Fruit fly (Drosophila melanogaster) whole organism, embryonic: ENCODE results near the gene tub.

Experiments used
- CG10274 ChIP-seq: fragments of 200-800 bp; sonication (Bioruptor generic); optimal IDR thresholded peaks from 3 replicates; lab custom pipeline; 2017; ENCODE audit warnings: missing biosample characterization, mild to moderate bottlenecking, missing genetic modification characterization
- CG11085 ChIP-seq: fragments of 200-800 bp; sonication (Bioruptor generic); IDR thresholded peaks from 2 replicates; pipeline ENCODE4 v1.3.6; 2022; ENCODE audit warnings: missing biosample characterization, missing genetic modification characterization
- CG11456 ChIP-seq: fragments of 200-800 bp; sonication (Bioruptor generic); IDR thresholded peaks from 3 replicates; pipeline ENCODE4 v1.3.6; 2022; ENCODE audit warnings: missing biosample characterization, missing genetic modification characterization
- CG12236 ChIP-seq: fragments of 200-800 bp; sonication (Bioruptor generic); optimal IDR thresholded peaks from 2 replicates; lab custom pipeline; 2016; ENCODE audit warnings: missing biosample characterization, missing genetic modification characterization
- CG12744 ChIP-seq: fragments of 200-800 bp; sonication (Bioruptor generic); optimal IDR thresholded peaks from 2 replicates; lab custom pipeline; 2016; ENCODE audit warnings: missing biosample characterization, missing genetic modification characterization
- CG13775 ChIP-seq: fragments of 200-800 bp; sonication (Bioruptor generic); optimal IDR thresholded peaks from 3 replicates; lab custom pipeline; 2017; ENCODE audit warnings: missing biosample characterization, mild to moderate bottlenecking, missing genetic modification characterization
- CG13894 ChIP-seq: fragments of 200-800 bp; sonication (Bioruptor generic); optimal IDR thresholded peaks from 3 replicates; lab custom pipeline; 2018; ENCODE audit warnings: missing biosample characterization, mild to moderate bottlenecking, missing genetic modification characterization, moderate library complexity
- CG17829 ChIP-seq: fragments of 200-800 bp; optimal IDR thresholded peaks from 2 replicates; lab custom pipeline; 2019; ENCODE audit warnings: missing biosample characterization, mild to moderate bottlenecking, missing genetic modification characterization, moderate library complexity
- CG31388 ChIP-seq: fragments of 200-800 bp; sonication (Bioruptor generic); optimal IDR thresholded peaks from 2 replicates; lab custom pipeline; 2016; ENCODE audit warnings: missing biosample characterization, missing genetic modification characterization
- CG3281 ChIP-seq: fragments of 200-800 bp; sonication (Bioruptor generic); optimal IDR thresholded peaks from 3 replicates; lab custom pipeline; 2017; ENCODE audit warnings: missing biosample characterization, mild to moderate bottlenecking, missing genetic modification characterization
- CG34422 ChIP-seq: fragments of 200-800 bp; sonication (Bioruptor generic); IDR thresholded peaks from 3 replicates; pipeline ENCODE4 v1.3.6; 2022; ENCODE audit warnings: missing biosample characterization, missing genetic modification characterization
- CG3995 ChIP-seq: fragments of 200-800 bp; sonication (Bioruptor generic); optimal IDR thresholded peaks from 3 replicates; lab custom pipeline; 2016; ENCODE audit warnings: missing biosample characterization, missing genetic modification characterization
- CG4360 ChIP-seq: fragments of 200-800 bp; sonication (Bioruptor generic); IDR thresholded peaks from 2 replicates; pipeline ENCODE4 v1.3.6; 2022; ENCODE audit warnings: missing biosample characterization, missing genetic modification characterization
- CG4707 ChIP-seq: fragments of 200-800 bp; sonication (Bioruptor generic); optimal IDR thresholded peaks from 2 replicates; lab custom pipeline; 2018; ENCODE audit warnings: missing biosample characterization, mild to moderate bottlenecking, missing genetic modification characterization, moderate library complexity
- CG6765 ChIP-seq: fragments of 200-800 bp; sonication (Bioruptor generic); optimal IDR thresholded peaks from 3 replicates; lab custom pipeline; 2017; ENCODE audit warnings: missing biosample characterization, mild to moderate bottlenecking, missing genetic modification characterization
- CG7556 ChIP-seq: fragments of 200-800 bp; sonication (Bioruptor generic); optimal IDR thresholded peaks from 2 replicates; lab custom pipeline; 2017; ENCODE audit warnings: missing biosample characterization, mild to moderate bottlenecking, missing genetic modification characterization
- CG8290 ChIP-seq, 3 experiments: fragments of 200-800 bp; sonication (Bioruptor generic); optimal IDR thresholded peaks; 2 replicates each; lab custom pipeline; 2016 to 2019; ENCODE audit warnings: missing biosample characterization in 3 of 3, missing genetic modification characterization in 3 of 3, mild to moderate bottlenecking in 2 of 3, moderate library complexity in 1 of 3
- CG8924 ChIP-seq: fragments of 200-800 bp; optimal IDR thresholded peaks from 3 replicates; lab custom pipeline; 2019; ENCODE audit warnings: missing biosample characterization, mild to moderate bottlenecking, missing genetic modification characterization, moderate library complexity
- CG8944 ChIP-seq: fragments of 200-800 bp; sonication (Bioruptor generic); optimal IDR thresholded peaks from 3 replicates; lab custom pipeline; 2016; ENCODE audit warnings: missing biosample characterization, missing genetic modification characterization
- Camta ChIP-seq: fragments of 200-800 bp; sonication (Bioruptor generic); optimal IDR thresholded peaks from 2 replicates; lab custom pipeline; 2016; ENCODE audit warnings: missing biosample characterization, missing genetic modification characterization
- Chrac-16 ChIP-seq: fragments of 200-800 bp; sonication (Bioruptor generic); optimal IDR thresholded peaks from 3 replicates; lab custom pipeline; 2016; ENCODE audit warnings: missing biosample characterization, missing genetic modification characterization
- Dp ChIP-seq: fragments of 200-800 bp; sonication (Bioruptor generic); optimal IDR thresholded peaks from 2 replicates; lab custom pipeline; 2018; ENCODE audit warnings: missing biosample characterization, mild to moderate bottlenecking, missing genetic modification characterization, moderate library complexity
- HLH54F ChIP-seq: fragments of 200-800 bp; sonication (Bioruptor generic); optimal IDR thresholded peaks from 3 replicates; lab custom pipeline; 2016; ENCODE audit warnings: missing biosample characterization, missing genetic modification characterization
- Hand ChIP-seq: fragments of 200-800 bp; sonication (Bioruptor generic); optimal IDR thresholded peaks from 2 replicates; lab custom pipeline; 2017; ENCODE audit warnings: mild to moderate bottlenecking, missing biosample characterization, missing genetic modification reagents, missing genetic modification characterization
- Lhr ChIP-seq: fragments of 200-800 bp; sonication (Bioruptor generic); optimal IDR thresholded peaks from 3 replicates; lab custom pipeline; 2017; ENCODE audit warnings: mild to moderate bottlenecking, missing biosample characterization, missing genetic modification reagents, missing genetic modification characterization
- MBD-R2 ChIP-seq: fragments of 200-800 bp; sonication (Bioruptor generic); IDR thresholded peaks from 2 replicates; pipeline ENCODE4 v1.3.6; 2022; ENCODE audit warnings: missing biosample characterization, missing genetic modification characterization
- Oaz ChIP-seq: fragments of 200-800 bp; sonication (Bioruptor generic); IDR thresholded peaks from 2 replicates; pipeline ENCODE4 v1.3.6; 2022; ENCODE audit warnings: missing biosample characterization, missing genetic modification characterization
- Optix ChIP-seq: fragments of 200-800 bp; sonication (Bioruptor generic); IDR thresholded peaks from 3 replicates; pipeline ENCODE4 v1.3.6; 2022; ENCODE audit warnings: missing biosample characterization, missing genetic modification characterization
- Sry-δ ChIP-seq: fragments of 200-800 bp; sonication (Bioruptor generic); optimal IDR thresholded peaks from 2 replicates; lab custom pipeline; 2016; ENCODE audit warnings: missing biosample characterization, missing genetic modification characterization
- Tbp ChIP-seq: fragments of >200 bp; optimal IDR thresholded peaks from 2 replicates; lab custom pipeline; 2018; ENCODE audit warnings: missing biosample characterization, missing genetic modification characterization
- ara ChIP-seq: fragments of 200-800 bp; sonication (Bioruptor generic); IDR thresholded peaks from 2 replicates; pipeline ENCODE4 v1.3.6; 2022; ENCODE audit warnings: missing biosample characterization, missing genetic modification characterization
- ato ChIP-seq: fragments of 200-800 bp; sonication (Bioruptor generic); IDR thresholded peaks from 2 replicates; pipeline ENCODE4 v1.3.6; 2022; ENCODE audit warnings: missing biosample characterization, missing genetic modification characterization; ENCODE audit not compliant: partially characterized antibody
- bbx ChIP-seq: fragments of 200-800 bp; sonication (Bioruptor generic); IDR thresholded peaks from 2 replicates; pipeline ENCODE4 v1.3.6; 2022; ENCODE audit warnings: missing biosample characterization, missing genetic modification characterization; ENCODE audit not compliant: partially characterized antibody
- chm ChIP-seq: fragments of 200-800 bp; sonication (Bioruptor generic); IDR thresholded peaks from 2 replicates; pipeline ENCODE4 v1.3.6; 2022; ENCODE audit warnings: missing biosample characterization, missing genetic modification characterization
- ci ChIP-seq: fragments of 200-800 bp; sonication (Bioruptor generic); IDR thresholded peaks from 3 replicates; pipeline ENCODE4 v1.3.6; 2022; ENCODE audit warnings: missing biosample characterization, missing genetic modification characterization
- crp ChIP-seq, 2 experiments: fragments of 200-800 bp; sonication (Bioruptor generic); optimal IDR thresholded peaks; 2 replicates in 1 of 2; 3 replicates in 1 of 2; lab custom pipeline; 2017; ENCODE audit warnings: missing biosample characterization in 2 of 2, missing genetic modification characterization in 2 of 2, mild to moderate bottlenecking in 1 of 2, moderate library complexity in 1 of 2
- danr ChIP-seq: fragments of 200-800 bp; sonication (Bioruptor generic); IDR thresholded peaks from 2 replicates; pipeline ENCODE4 v1.3.6; 2022; ENCODE audit warnings: missing biosample characterization, missing genetic modification characterization
- emc ChIP-seq: fragments of 200-800 bp; sonication (Bioruptor generic); optimal IDR thresholded peaks from 2 replicates; lab custom pipeline; 2016; ENCODE audit warnings: missing biosample characterization, missing genetic modification characterization
- gem ChIP-seq: fragments of 200-800 bp; sonication (Bioruptor generic); optimal IDR thresholded peaks from 2 replicates; lab custom pipeline; 2019; ENCODE audit warnings: missing biosample characterization, mild to moderate bottlenecking, missing genetic modification characterization, moderate library complexity
- grau ChIP-seq: fragments of 200-800 bp; optimal IDR thresholded peaks from 3 replicates; lab custom pipeline; 2019; ENCODE audit warnings: missing biosample characterization, mild to moderate bottlenecking, missing genetic modification characterization, moderate library complexity
- hkb ChIP-seq, 2 experiments: fragments of 200-800 bp in 1 of 2; fragments of >200 bp in 1 of 2; sonication (Bioruptor generic) in 1 of 2; IDR thresholded peaks in 1 of 2; optimal IDR thresholded peaks in 1 of 2; 2 replicates each; pipeline versions ENCODE4 v1.3.6 to Lab custom; 2017 to 2022; ENCODE audit warnings: missing biosample characterization in 1 of 2, missing genetic modification characterization in 1 of 2
- jigr1 ChIP-seq: fragments of 200-800 bp; sonication (Bioruptor generic); IDR thresholded peaks from 3 replicates; pipeline ENCODE4 v1.3.6; 2022; ENCODE audit warnings: missing biosample characterization, missing genetic modification characterization
- knrl ChIP-seq: fragments of 200-800 bp; sonication (Bioruptor generic); IDR thresholded peaks from 3 replicates; pipeline ENCODE4 v1.3.6; 2022; ENCODE audit warnings: missing biosample characterization, missing genetic modification characterization; ENCODE audit not compliant: partially characterized antibody
- lilli ChIP-seq: fragments of 200-800 bp; sonication (Bioruptor generic); optimal IDR thresholded peaks from 3 replicates; lab custom pipeline; 2016; ENCODE audit warnings: missing biosample characterization, missing genetic modification characterization
- luna ChIP-seq: fragments of 200-800 bp; sonication (Bioruptor generic); optimal IDR thresholded peaks from 2 replicates; lab custom pipeline; 2016; ENCODE audit warnings: missing biosample characterization, missing genetic modification characterization
- nau ChIP-seq: fragments of 200-800 bp; sonication (Bioruptor generic); optimal IDR thresholded peaks from 3 replicates; lab custom pipeline; 2017; ENCODE audit warnings: missing biosample characterization, mild to moderate bottlenecking, missing genetic modification characterization, missing genetic modification reagents
- odd ChIP-seq: fragments of 200-800 bp; sonication (Bioruptor generic); optimal IDR thresholded peaks from 2 replicates; lab custom pipeline; 2017; ENCODE audit warnings: missing biosample characterization, mild to moderate bottlenecking, missing genetic modification characterization
- pros ChIP-seq: fragments of 200-800 bp; sonication (Bioruptor generic); optimal IDR thresholded peaks from 3 replicates; lab custom pipeline; 2019; ENCODE audit warnings: missing biosample characterization, mild to moderate bottlenecking, missing genetic modification characterization, moderate library complexity
- sima ChIP-seq: fragments of 200-800 bp; sonication (Bioruptor generic); optimal IDR thresholded peaks from 2 replicates; lab custom pipeline; 2016; ENCODE audit warnings: missing biosample characterization, missing genetic modification characterization
- trem ChIP-seq: fragments of 200-800 bp; optimal IDR thresholded peaks from 3 replicates; lab custom pipeline; 2019; ENCODE audit warnings: missing biosample characterization, mild to moderate bottlenecking, missing genetic modification characterization, moderate library complexity

tub gene

dm6 chr3R:4387490-4387889, at the start of gene tub (continued):
- TF ChIP-seq CG13775 (GFP tag; lab: Kevin White, UChicago) (peak; percentile 2), nau (GFP tag; lab: Kevin White, UChicago) (no peak), MBD-R2 (GFP tag; lab: Robert Waterston, UW) (peak; percentile 94), Lhr (GFP tag; lab: Kevin White, UChicago) (peak; percentile 62), bbx (peak; percentile 27; the same call in 1 of the 2 replicates), CG34422 (GFP tag; lab: Robert Waterston, UW) (no peak), CG11085 (GFP tag; lab: Robert Waterston, UW) (no peak), HLH54F (GFP tag; lab: Kevin White, UChicago) (peak; percentile 28), emc (GFP tag; lab: Kevin White, UChicago) (peak; percentile 1), gem (tag; lab: Kevin White, UChicago) (no peak), hkb (optimal IDR thresholded peaks at IDR 0.05; lab: Kevin White, UChicago) (no peak), hkb (GFP tag; IDR thresholded peaks at IDR 0.05; lab: Robert Waterston, UW) (no peak; the same call in 1 of the 2 replicates), CG10274 (GFP tag; lab: Kevin White, UChicago) (no peak), Chrac-16 (GFP tag; lab: Kevin White, UChicago) (peak; percentile 31), knrl (GFP tag; lab: Robert Waterston, UW) (no peak), sima (GFP tag; lab: Kevin White, UChicago) (no peak), CG8924 (tag; lab: Kevin White, UChicago) (no peak), CG31388 (peak; percentile 8), CG3995 (GFP tag; lab: Kevin White, UChicago) (peak; percentile 6), Oaz (GFP tag; lab: Robert Waterston, UW) (no peak), ci (GFP tag; lab: Robert Waterston, UW) (no peak), CG17829 (tag; lab: Kevin White, UChicago) (peak; percentile 57), danr (GFP tag; lab: Robert Waterston, UW) (no peak), jigr1 (GFP tag; lab: Robert Waterston, UW) (no peak; the same call in 2 of the 3 replicates), Dp (GFP tag; lab: Kevin White, UChicago) (peak; percentile 32), Hand (GFP tag; lab: Kevin White, UChicago) (no peak), Optix (GFP tag; lab: Robert Waterston, UW) (no peak), Camta (no peak), CG7556 (GFP tag; lab: Kevin White, UChicago) (peak; percentile 6), CG6765 (no peak), luna (GFP tag; lab: Kevin White, UChicago) (no peak), pros (no peak), Sry-δ (peak; percentile 51), CG13894 (no peak), Tbp (GFP tag; lab: Kevin White, UChicago) (no peak), ato (GFP tag; lab: Robert Waterston, UW) (no peak), lilli (GFP tag; lab: Kevin White, UChicago) (peak; percentile 69), CG3281 (GFP tag; lab: Kevin White, UChicago) (peak; percentile 47), crp (GFP tag; optimal IDR thresholded peaks at IDR 0.05; lab: Kevin White, UChicago) (peak in 1 of 2 experiments; percentile 12), grau (peak; percentile 50), CG12236 (no peak), CG11456 (GFP tag; lab: Robert Waterston, UW) (no peak; the same call in none of the 3 replicates), odd (GFP tag; lab: Kevin White, UChicago) (peak; percentile 40), CG8944 (peak; percentile 22), CG12744 (no peak), CG4707 (GFP tag; lab: Kevin White, UChicago) (no peak), ara (GFP tag; lab: Robert Waterston, UW) (peak; percentile 6; the same call in 1 of the 2 replicates), chm (GFP tag; lab: Robert Waterston, UW) (no peak), CG4360 (GFP tag; lab: Robert Waterston, UW) (no peak), trem (peak; percentile 45), CG8290 (GFP tag; optimal IDR thresholded peaks at IDR 0.05; lab: Kevin White, UChicago) (peak; percentile 30), CG8290 (tag; optimal IDR thresholded peaks at IDR 0.05; lab: Kevin White, UChicago) (peak in 1 of 2 experiments; percentile 82)
